Worm (Caenorhabditis elegans): ENCODE data around the gene npr-41.

ce11 chrII:11472542-11472941 is 37.9 kb upstream of the npr-41 start:
- TF ChIP-seq aly-2 (tag; optimal IDR thresholded peaks at IDR 0.05) (no peak), nhr-77 (tag; optimal IDR thresholded peaks at IDR 0.05) (no peak), unc-39 (tag; optimal IDR thresholded peaks at IDR 0.05) (no peak), fos-1 (tag; optimal IDR thresholded peaks at IDR 0.05) (peak; percentile 81), R02D3.7 (tag; optimal IDR thresholded peaks at IDR 0.05) (no peak), ZK546.5 (tag; optimal IDR thresholded peaks at IDR 0.05) (no peak), F13H6.1 (tag; optimal IDR thresholded peaks at IDR 0.05) (no peak), lin-13 (GFP tag; optimal IDR thresholded peaks at IDR 0.05) (no peak)

Measured in whole organism, L2 larva.